Fruit fly (Drosophila melanogaster) whole organism, pupa: ENCODE measurements around the gene CkIIalpha-i1.

Experiments used
- CG10348 ChIP-seq: fragments of 200-800 bp; sonication (Bioruptor generic); IDR thresholded peaks from 2 replicates; pipeline ENCODE4 v1.3.6; 2022; ENCODE audit warnings: missing biosample characterization, missing genetic modification characterization
- CG12605 ChIP-seq: fragments of 200-800 bp; sonication (Bioruptor generic); IDR thresholded peaks from 2 replicates; pipeline ENCODE4 v1.3.6; 2022; ENCODE audit warnings: missing biosample characterization, missing genetic modification characterization
- CG13204 ChIP-seq: fragments of 200-800 bp; sonication (Bioruptor generic); optimal IDR thresholded peaks from 2 replicates; lab custom pipeline; 2018; ENCODE audit warnings: missing biosample characterization, mild to moderate bottlenecking, missing genetic modification characterization, moderate library complexity
- CG14655 ChIP-seq: fragments of 200-800 bp; sonication (Bioruptor generic); optimal IDR thresholded peaks from 3 replicates; lab custom pipeline; 2017; ENCODE audit warnings: mild to moderate bottlenecking, missing biosample characterization, missing genetic modification reagents, missing genetic modification characterization
- CG15710 ChIP-seq: fragments of 200-800 bp; sonication (Bioruptor generic); optimal IDR thresholded peaks from 2 replicates; lab custom pipeline; 2018; ENCODE audit warnings: missing biosample characterization, mild to moderate bottlenecking, missing genetic modification characterization, moderate library complexity
- CG17806 ChIP-seq: fragments of 200-800 bp; sonication (Bioruptor generic); optimal IDR thresholded peaks from 2 replicates; lab custom pipeline; 2018; ENCODE audit warnings: missing biosample characterization, mild to moderate bottlenecking, missing genetic modification characterization, moderate library complexity
- CG32121 ChIP-seq: fragments of 200-800 bp; sonication (Bioruptor generic); IDR thresholded peaks from 2 replicates; pipeline ENCODE4 v1.3.6; 2022; ENCODE audit warnings: missing biosample characterization, missing genetic modification characterization
- CG34367 ChIP-seq: fragments of 200-800 bp; sonication (Bioruptor generic); optimal IDR thresholded peaks from 2 replicates; lab custom pipeline; 2018; ENCODE audit warnings: missing biosample characterization, mild to moderate bottlenecking, missing genetic modification characterization
- CG4496 ChIP-seq: fragments of 200-800 bp; sonication (Bioruptor generic); IDR thresholded peaks from 3 replicates; pipeline ENCODE4 v1.3.6; 2022; ENCODE audit warnings: missing biosample characterization, missing genetic modification characterization
- CG8159 ChIP-seq: fragments of 200-800 bp; sonication (Bioruptor generic); optimal IDR thresholded peaks from 3 replicates; lab custom pipeline; 2018; ENCODE audit warnings: missing biosample characterization, mild to moderate bottlenecking, missing genetic modification characterization, moderate library complexity
- CG8301 ChIP-seq: fragments of 200-800 bp; sonication (Bioruptor generic); optimal IDR thresholded peaks from 2 replicates; lab custom pipeline; 2018; ENCODE audit warnings: missing biosample characterization, mild to moderate bottlenecking, missing genetic modification characterization
- CG9948 ChIP-seq: fragments of 200-800 bp; sonication (Bioruptor generic); optimal IDR thresholded peaks from 2 replicates; lab custom pipeline; 2018; ENCODE audit warnings: missing biosample characterization, mild to moderate bottlenecking, missing genetic modification characterization, moderate library complexity
- D1 ChIP-seq: fragments of 200-800 bp; sonication (Bioruptor generic); optimal IDR thresholded peaks from 2 replicates; lab custom pipeline; 2018; ENCODE audit warnings: missing biosample characterization, mild to moderate bottlenecking, missing genetic modification characterization, moderate library complexity
- EcR ChIP-seq: fragments of 200-800 bp; sonication (Bioruptor generic); optimal IDR thresholded peaks from 3 replicates; lab custom pipeline; 2019; ENCODE audit warnings: missing biosample characterization, missing genetic modification characterization, mild to moderate bottlenecking, moderate library complexity, missing genetic modification reagents
- Ets98B ChIP-seq: fragments of 200-800 bp; sonication (Bioruptor generic); IDR thresholded peaks from 2 replicates; pipeline ENCODE4 v1.3.6; 2022; ENCODE audit warnings: missing biosample characterization, missing genetic modification characterization
- Pif1A ChIP-seq: fragments of 200-800 bp; sonication (Bioruptor generic); optimal IDR thresholded peaks from 3 replicates; lab custom pipeline; 2016; ENCODE audit warnings: missing biosample characterization, missing genetic modification characterization
- Pif1B ChIP-seq: fragments of 200-800 bp; sonication (Bioruptor generic); optimal IDR thresholded peaks from 3 replicates; lab custom pipeline; 2016; ENCODE audit warnings: missing biosample characterization, missing genetic modification characterization
- Snoo ChIP-seq: fragments of 200-800 bp; sonication (Bioruptor generic); optimal IDR thresholded peaks from 3 replicates; lab custom pipeline; 2017; ENCODE audit warnings: missing biosample characterization, mild to moderate bottlenecking, missing genetic modification characterization, inconsistent platforms
- fd96Ca ChIP-seq: fragments of 200-800 bp; sonication (Bioruptor generic); IDR thresholded peaks from 3 replicates; pipeline ENCODE4 v1.3.6; 2022; ENCODE audit warnings: missing biosample characterization, missing genetic modification characterization
- gl ChIP-seq: fragments of 200-800 bp; sonication (Bioruptor generic); optimal IDR thresholded peaks from 2 replicates; lab custom pipeline; 2018; ENCODE audit warnings: missing biosample characterization, mild to moderate bottlenecking, missing genetic modification characterization
- rn ChIP-seq: fragments of 200-800 bp; sonication (Bioruptor generic); IDR thresholded peaks from 2 replicates; pipeline ENCODE4 v1.3.6; 2022; ENCODE audit warnings: missing biosample characterization, missing genetic modification characterization

Gene CkIIalpha-i1

DNA sequence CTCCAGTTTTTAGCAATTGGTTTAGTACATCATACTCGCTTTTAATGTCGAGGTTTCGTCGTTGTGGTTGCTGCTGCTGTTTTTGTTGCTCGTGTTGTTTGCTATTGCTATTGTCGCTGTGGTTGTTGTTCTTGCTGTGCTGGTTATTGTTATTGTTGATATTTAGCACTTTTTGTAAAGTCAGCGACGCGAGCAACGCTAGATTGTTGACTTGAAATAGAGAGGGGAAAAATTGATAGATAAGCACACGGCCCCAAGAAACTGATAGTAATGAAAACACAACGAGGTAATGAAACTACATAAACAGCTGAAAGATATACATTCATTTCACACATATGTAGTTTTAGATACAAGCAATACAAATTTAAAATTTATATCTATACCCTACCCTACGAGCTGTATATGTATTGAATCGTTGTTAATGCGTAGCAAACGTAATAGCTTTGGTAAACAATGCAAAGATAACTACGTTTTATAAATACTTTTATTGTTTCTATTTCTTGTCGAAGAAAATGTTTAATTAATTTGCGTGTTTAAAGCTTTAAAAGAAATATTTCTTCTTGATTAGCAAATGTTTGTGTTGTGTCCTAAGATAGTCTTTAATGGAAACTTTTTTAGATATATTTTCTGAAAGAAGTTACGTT, 7.1 kb downstream of the CkIIalpha-i1 start:
- TF ChIP-seq EcR (GFP tag; lab: Kevin White, UChicago) (no peak), CG4496 (peak; percentile 59; the same call in 1 of the 3 replicates), CG9948 (tag; lab: Kevin White, UChicago) (no peak), CG12605 (GFP tag; lab: Robert Waterston, UW) (peak; percentile 10; the same call in 1 of the 2 replicates), CG15710 (tag; lab: Kevin White, UChicago) (no peak), CG34367 (tag; lab: Kevin White, UChicago) (no peak), CG14655 (GFP tag; lab: Kevin White, UChicago) (no peak), Pif1A (GFP tag; lab: Kevin White, UChicago) (no peak), CG17806 (no peak)

- TF ChIP-seq CG8301 (peak; percentile 13), CG9948 (tag; lab: Kevin White, UChicago) (no peak), CG8159 (tag; lab: Kevin White, UChicago) (no peak), CG12605 (GFP tag; lab: Robert Waterston, UW) (peak; percentile 52; the same call in 1 of the 2 replicates), Ets98B (GFP tag; lab: Robert Waterston, UW) (peak; percentile 70), CG32121 (peak; percentile 77), fd96Ca (GFP tag; lab: Robert Waterston, UW) (peak; percentile 50; the same call in 2 of the 3 replicates), CG4496 (peak; percentile 85), CG34367 (tag; lab: Kevin White, UChicago) (no peak), EcR (GFP tag; lab: Kevin White, UChicago) (peak; percentile 98), CG14655 (GFP tag; lab: Kevin White, UChicago) (peak; percentile 35)
Measured at dm6 chr3L:15824537-15824936, 7.8 kb downstream of the CkIIalpha-i1 start.

- peak; percentile 74 for TF ChIP-seq CG12605 (GFP tag; lab: Robert Waterston, UW)
- TF ChIP-seq CG32121 = peak; percentile 78
- no peak for TF ChIP-seq CG9948 (tag; lab: Kevin White, UChicago)
- TF ChIP-seq CG13204 (GFP tag; lab: Kevin White, UChicago) = no peak
- no peak for TF ChIP-seq rn
- TF ChIP-seq EcR (GFP tag; lab: Kevin White, UChicago) = peak; percentile 55
- peak; percentile 14 for TF ChIP-seq CG14655 (GFP tag; lab: Kevin White, UChicago)
- peak; percentile 77 for TF ChIP-seq Ets98B (GFP tag; lab: Robert Waterston, UW)
- peak; percentile 38 for TF ChIP-seq Pif1B
- TF ChIP-seq Pif1A (GFP tag; lab: Kevin White, UChicago) = peak; percentile 62
- TF ChIP-seq CG4496 = peak; percentile 62; the same call in 2 of the 3 replicates
- peak; percentile 45 for TF ChIP-seq Snoo (tag; lab: Kevin White, UChicago)
- TF ChIP-seq CG34367 (tag; lab: Kevin White, UChicago) = no peak
- TF ChIP-seq CG8159 (tag; lab: Kevin White, UChicago) = peak; percentile 12
- peak; percentile 17; the same call in 1 of the 3 replicates for TF ChIP-seq fd96Ca (GFP tag; lab: Robert Waterston, UW)
- TF ChIP-seq D1 (tag; lab: Kevin White, UChicago) = no peak
Measured at dm6 chr3L:15825493-15826209, 8.9 kb downstream of the CkIIalpha-i1 start.

DNA sequence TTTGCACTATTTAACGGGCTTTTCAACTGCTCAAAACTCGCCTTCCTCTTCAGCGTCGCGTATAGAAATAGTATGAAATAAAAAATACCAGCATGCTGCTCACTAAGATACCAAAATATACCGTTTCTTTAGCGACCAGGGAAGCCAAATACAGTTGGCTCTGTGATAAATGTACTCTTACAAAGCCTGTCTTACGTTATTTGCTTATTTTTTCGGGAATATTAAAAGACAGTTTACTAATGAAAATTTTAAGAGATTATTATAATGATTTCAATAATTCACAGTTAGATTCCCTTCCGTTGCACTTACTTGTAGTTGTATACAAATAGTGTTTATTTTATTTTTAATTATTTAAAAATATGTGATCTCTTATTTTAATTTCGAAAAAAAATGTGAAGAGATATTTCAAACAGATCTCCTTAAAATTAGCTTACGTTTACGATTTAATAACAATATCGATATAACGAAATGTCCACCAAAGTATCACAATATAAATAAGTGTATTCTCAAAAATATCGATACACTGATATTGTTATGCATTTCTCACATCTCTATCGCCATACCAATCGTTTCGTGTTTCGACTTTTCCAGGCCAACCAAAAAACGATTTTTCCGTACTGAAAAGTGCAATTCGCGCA, 9.7 kb downstream of the CkIIalpha-i1 start, which contains the start of the genes DCP2 and dbo:
Gene DCP2, minus strand, starts transcription at position 77 of the 638 bp plus-strand sequence.
Gene dbo, plus strand, starts transcription at position 542 of the 638 bp plus-strand sequence.
- peak; percentile 21 for TF ChIP-seq Pif1A (GFP tag; lab: Kevin White, UChicago)
- TF ChIP-seq CG32121 = peak; percentile 65
- TF ChIP-seq CG15710 (tag; lab: Kevin White, UChicago) = peak; percentile 56
- TF ChIP-seq CG12605 (GFP tag; lab: Robert Waterston, UW) = peak; percentile 63
- peak; percentile 40 for TF ChIP-seq Snoo (tag; lab: Kevin White, UChicago)
- TF ChIP-seq CG17806 = peak; percentile 22
- TF ChIP-seq EcR (GFP tag; lab: Kevin White, UChicago) = no peak
- TF ChIP-seq CG8159 (tag; lab: Kevin White, UChicago) = no peak
- no peak for TF ChIP-seq fd96Ca (GFP tag; lab: Robert Waterston, UW)
- TF ChIP-seq CG13204 (GFP tag; lab: Kevin White, UChicago) = no peak
- no peak for TF ChIP-seq D1 (tag; lab: Kevin White, UChicago)
- TF ChIP-seq rn = peak; percentile 42; the same call in 1 of the 2 replicates
- TF ChIP-seq CG9948 (tag; lab: Kevin White, UChicago) = peak; percentile 49
- TF ChIP-seq Pif1B = no peak
- TF ChIP-seq CG34367 (tag; lab: Kevin White, UChicago) = no peak
- TF ChIP-seq CG4496 = peak; percentile 80
- TF ChIP-seq gl (tag; lab: Kevin White, UChicago) = no peak
- peak; percentile 49 for TF ChIP-seq CG8301
- TF ChIP-seq Ets98B (GFP tag; lab: Robert Waterston, UW) = peak; percentile 69
- no peak for TF ChIP-seq CG10348 (GFP tag; lab: Robert Waterston, UW)
- peak; percentile 62 for TF ChIP-seq CG14655 (GFP tag; lab: Kevin White, UChicago)
